Fruit fly (Drosophila melanogaster): Measurements from ENCODE around the gene Rox8.

The Rox8 gene

dm6 chr3R:24025715-24026467, 22.2 kb downstream of the Rox8 start:
- TF ChIP-seq Gug (GFP tag; IDR thresholded peaks at IDR 0.05) (no peak), achi (GFP tag; optimal IDR thresholded peaks at IDR 0.05) (peak; percentile 41), Smox (GFP tag; optimal IDR thresholded peaks at IDR 0.05) (peak; percentile 26), Blimp-1 (GFP tag; optimal IDR thresholded peaks at IDR 0.05) (no peak), CG11294 (GFP tag; IDR thresholded peaks at IDR 0.05) (no peak), CG31627 (GFP tag; optimal IDR thresholded peaks at IDR 0.05) (peak; percentile 40), net (GFP tag; optimal IDR thresholded peaks at IDR 0.05) (no peak), Sox14 (GFP tag; optimal IDR thresholded peaks at IDR 0.05) (peak; percentile 35), Hr38 (GFP tag; optimal IDR thresholded peaks at IDR 0.05) (no peak), CG1621 (tag; optimal IDR thresholded peaks at IDR 0.05) (no peak), CG6854 (GFP tag; optimal IDR thresholded peaks at IDR 0.05) (no peak), Eip78C (GFP tag) (peak; percentile 74), CG8119 (GFP tag; IDR thresholded peaks at IDR 0.05) (no peak), CG6808 (GFP tag; optimal IDR thresholded peaks at IDR 0.05) (no peak), CG8319 (GFP tag; optimal IDR thresholded peaks at IDR 0.05) (no peak), CG8632 (GFP tag; optimal IDR thresholded peaks at IDR 0.05) (no peak), CG4318 (GFP tag; optimal IDR thresholded peaks at IDR 0.05) (no peak), Met (GFP tag; optimal IDR thresholded peaks at IDR 0.05) (peak; percentile 47), esn (GFP tag; optimal IDR thresholded peaks at IDR 0.05) (peak; percentile 30), dac (GFP tag; optimal IDR thresholded peaks at IDR 0.05) (no peak), CG16779 (tag; optimal IDR thresholded peaks at IDR 0.05) (no peak), CG9139 (GFP tag; optimal IDR thresholded peaks at IDR 0.05) (no peak), fd59A (GFP tag; optimal IDR thresholded peaks at IDR 0.05) (no peak), vri (GFP tag; optimal IDR thresholded peaks at IDR 0.05) (no peak), pdm3 (GFP tag; optimal IDR thresholded peaks at IDR 0.05) (peak; percentile 47), CG11902 (GFP tag; optimal IDR thresholded peaks at IDR 0.05) (no peak), Hr4 (GFP tag; optimal IDR thresholded peaks at IDR 0.05) (peak; percentile 25), CG3032 (tag; optimal IDR thresholded peaks at IDR 0.05) (peak; percentile 5), OdsH (GFP tag; optimal IDR thresholded peaks at IDR 0.05) (peak; percentile 27), CG11762 (GFP tag; optimal IDR thresholded peaks at IDR 0.05; ENCODE audit: insufficient read depth) (no peak), ss (GFP tag; optimal IDR thresholded peaks at IDR 0.05) (no peak), eg (GFP tag; IDR thresholded peaks at IDR 0.05) (peak; percentile 44; the same call in 2 of the 3 replicates), fd85E (GFP tag; optimal IDR thresholded peaks at IDR 0.05) (no peak), Eip93F (GFP tag; optimal IDR thresholded peaks at IDR 0.05) (no peak), Sox102F (GFP tag; optimal IDR thresholded peaks at IDR 0.05) (peak; percentile 14), CG34406 (GFP tag; optimal IDR thresholded peaks at IDR 0.05) (no peak), dsx (GFP tag; optimal IDR thresholded peaks at IDR 0.05; ENCODE audit: poor library complexity, severe bottlenecking) (no peak), acj6 (GFP tag; optimal IDR thresholded peaks at IDR 0.05) (peak; percentile 22), Ets96B (tag; optimal IDR thresholded peaks at IDR 0.05) (peak; percentile 12), Eip75B (GFP tag; optimal IDR thresholded peaks at IDR 0.05) (peak; percentile 0), CG6792 (GFP tag; optimal IDR thresholded peaks at IDR 0.05) (no peak), salr (GFP tag; optimal IDR thresholded peaks at IDR 0.05) (no peak), Hr39 (GFP tag; optimal IDR thresholded peaks at IDR 0.05) (peak; percentile 53), CG10631 (GFP tag; optimal IDR thresholded peaks at IDR 0.05) (no peak), CG15336 (GFP tag; IDR thresholded peaks at IDR 0.05) (peak; percentile 51; the same call in 1 of the 2 replicates), CG6163 (GFP tag; IDR thresholded peaks at IDR 0.05) (no peak), topi (GFP tag; optimal IDR thresholded peaks at IDR 0.05) (peak; percentile 11), Ets21C (GFP tag; optimal IDR thresholded peaks at IDR 0.05) (no peak), CG10669 (GFP tag; optimal IDR thresholded peaks at IDR 0.05) (no peak), CG32006 (GFP tag; optimal IDR thresholded peaks at IDR 0.05) (peak; percentile 58), Sox15 (GFP tag; optimal IDR thresholded peaks at IDR 0.05) (no peak)

Measured in whole organism, prepupa.